Worm (Caenorhabditis elegans) whole organism, L2 larva: ENCODE data around the gene oac-55.

Source experiments
- F13H6.1 ChIP-seq: sonication (generic microtip); optimal IDR thresholded peaks from 2 replicates; lab custom pipeline; 2016; ENCODE audit warnings: missing genetic modification characterization, missing compliant biosample characterization
- R02D3.7 ChIP-seq: fragments of 150-350 bp; optimal IDR thresholded peaks from 2 replicates; lab custom pipeline; 2014; ENCODE audit warnings: missing biosample characterization, missing genetic modification characterization
- Y55F3AM.14 ChIP-seq: fragments of 200-800 bp; sonication (Bioruptor generic); optimal IDR thresholded peaks from 2 replicates; lab custom pipeline; 2018; ENCODE audit warnings: mild to moderate bottlenecking, missing genetic modification characterization, missing compliant biosample characterization
- ZK546.5 ChIP-seq: sonication (generic microtip); optimal IDR thresholded peaks from 2 replicates; lab custom pipeline; 2017; ENCODE audit warnings: missing biosample characterization, missing genetic modification characterization
- alr-1 ChIP-seq: fragments of 150-350 bp; optimal IDR thresholded peaks from 2 replicates; lab custom pipeline; 2014; ENCODE audit warnings: missing biosample characterization, missing genetic modification characterization
- aly-2 ChIP-seq: fragments of 150-350 bp; optimal IDR thresholded peaks from 2 replicates; lab custom pipeline; 2014; ENCODE audit warnings: missing biosample characterization, missing genetic modification characterization
- ama-1 ChIP-seq: fragments of 150-350 bp; optimal IDR thresholded peaks from 2 replicates; lab custom pipeline; 2018; ENCODE audit warnings: inconsistent platforms
- ceh-82 ChIP-seq: fragments of 150-350 bp; optimal IDR thresholded peaks from 2 replicates; lab custom pipeline; 2014; ENCODE audit warnings: missing biosample characterization, missing genetic modification characterization
- crh-2 ChIP-seq: sonication (generic microtip); optimal IDR thresholded peaks from 2 replicates; lab custom pipeline; 2017; ENCODE audit warnings: missing biosample characterization, missing genetic modification characterization
- elt-3 ChIP-seq: sonication (generic microtip); optimal IDR thresholded peaks from 2 replicates; lab custom pipeline; 2017; ENCODE audit warnings: missing biosample characterization, missing genetic modification characterization
- fos-1 ChIP-seq: fragments of 150-350 bp; optimal IDR thresholded peaks from 2 replicates; lab custom pipeline; 2014; ENCODE audit warnings: missing biosample characterization, missing genetic modification characterization
- gmeb-1 ChIP-seq: fragments of 150-350 bp; optimal IDR thresholded peaks from 2 replicates; lab custom pipeline; 2014; ENCODE audit warnings: missing biosample characterization, missing genetic modification characterization
- lin-11 ChIP-seq: fragments of 150-350 bp; sonication (generic microtip); optimal IDR thresholded peaks from 2 replicates; lab custom pipeline; 2014; ENCODE audit warnings: missing biosample characterization, missing genetic modification characterization, inconsistent platforms, mixed read lengths
- lin-13 ChIP-seq: fragments of 150-350 bp; optimal IDR thresholded peaks from 2 replicates; lab custom pipeline; 2014; ENCODE audit warnings: missing biosample characterization, missing genetic modification reagents, missing genetic modification characterization
- lin-39 ChIP-seq: fragments of 150-350 bp; optimal IDR thresholded peaks from 2 replicates; lab custom pipeline; 2014; ENCODE audit warnings: missing biosample characterization, missing genetic modification reagents, missing genetic modification characterization
- lsy-2 ChIP-seq, 2 experiments: fragments of 150-350 bp in 1 of 2; sonication (generic microtip) in 1 of 2; optimal IDR thresholded peaks; 2 replicates each; lab custom pipeline; 2014 to 2017; ENCODE audit warnings: missing biosample characterization in 2 of 2, missing genetic modification characterization in 2 of 2
- mab-5 ChIP-seq: fragments of 150-350 bp; optimal IDR thresholded peaks from 2 replicates; lab custom pipeline; 2014; ENCODE audit warnings: missing biosample characterization, missing genetic modification characterization
- mbf-1 ChIP-seq: sonication (generic microtip); optimal IDR thresholded peaks from 2 replicates; lab custom pipeline; 2017; ENCODE audit warnings: missing biosample characterization, missing genetic modification characterization
- mdl-1 ChIP-seq, 2 experiments: fragments of 150-350 bp in 1 of 2; sonication (generic microtip) in 1 of 2; optimal IDR thresholded peaks; 2 replicates each; lab custom pipeline; 2017; ENCODE audit warnings: missing biosample characterization in 2 of 2, missing genetic modification characterization in 2 of 2
- nhr-10 ChIP-seq: sonication (generic microtip); optimal IDR thresholded peaks from 2 replicates; lab custom pipeline; 2017; ENCODE audit warnings: missing biosample characterization, missing genetic modification characterization
- nhr-12 ChIP-seq: fragments of 150-350 bp; optimal IDR thresholded peaks from 2 replicates; lab custom pipeline; 2014; ENCODE audit warnings: missing biosample characterization, missing genetic modification characterization
- nhr-129 ChIP-seq: fragments of 150-350 bp; optimal IDR thresholded peaks from 2 replicates; lab custom pipeline; 2014; ENCODE audit warnings: missing biosample characterization, missing genetic modification characterization
- nhr-21 ChIP-seq: fragments of 150-350 bp; optimal IDR thresholded peaks from 2 replicates; lab custom pipeline; 2014; ENCODE audit warnings: missing biosample characterization, missing genetic modification characterization
- nhr-23 ChIP-seq: fragments of 150-350 bp; optimal IDR thresholded peaks from 2 replicates; lab custom pipeline; 2014; ENCODE audit warnings: missing biosample characterization, missing genetic modification reagents, missing genetic modification characterization
- nhr-25 ChIP-seq: fragments of 150-350 bp; sonication (generic microtip); optimal IDR thresholded peaks from 3 replicates; lab custom pipeline; 2014; ENCODE audit warnings: missing biosample characterization, missing genetic modification characterization
- nhr-6 ChIP-seq: fragments of 150-350 bp; optimal IDR thresholded peaks from 2 replicates; lab custom pipeline; 2014; ENCODE audit warnings: missing biosample characterization, missing genetic modification characterization
- nhr-77 ChIP-seq: fragments of 150-350 bp; optimal IDR thresholded peaks from 2 replicates; lab custom pipeline; 2014; ENCODE audit warnings: missing biosample characterization, missing genetic modification characterization
- peb-1 ChIP-seq: fragments of 150-350 bp; optimal IDR thresholded peaks from 2 replicates; lab custom pipeline; 2014; ENCODE audit warnings: missing biosample characterization, missing genetic modification characterization
- sem-4 ChIP-seq: fragments of 150-350 bp; optimal IDR thresholded peaks from 2 replicates; lab custom pipeline; 2014; ENCODE audit warnings: missing biosample characterization, missing genetic modification reagents, missing genetic modification characterization
- sma-3 ChIP-seq: sonication (generic microtip); optimal IDR thresholded peaks from 2 replicates; lab custom pipeline; 2016; ENCODE audit warnings: missing genetic modification reagents, missing genetic modification characterization, missing compliant biosample characterization
- sma-9 ChIP-seq, 2 experiments: fragments of 150-350 bp in 1 of 2; sonication (generic microtip) in 1 of 2; optimal IDR thresholded peaks; 2 replicates each; lab custom pipeline; 2014 to 2016; ENCODE audit warnings: missing genetic modification characterization in 2 of 2, mild to moderate bottlenecking in 1 of 2, missing biosample characterization in 1 of 2, missing compliant biosample characterization in 1 of 2, missing genetic modification reagents in 1 of 2, moderate library complexity in 1 of 2
- unc-55 ChIP-seq: fragments of 150-350 bp; sonication (generic microtip); optimal IDR thresholded peaks from 3 replicates; lab custom pipeline; 2014; ENCODE audit warnings: missing biosample characterization, missing genetic modification reagents, missing genetic modification characterization
- unc-62 ChIP-seq: fragments of 150-350 bp; optimal IDR thresholded peaks from 2 replicates; lab custom pipeline; 2014; ENCODE audit warnings: missing biosample characterization, missing genetic modification reagents, missing genetic modification characterization
- zag-1 ChIP-seq: fragments of 150-350 bp; optimal IDR thresholded peaks from 2 replicates; lab custom pipeline; 2014; ENCODE audit warnings: missing biosample characterization, missing genetic modification characterization
- ztf-1 ChIP-seq: fragments of 200-800 bp; sonication (Bioruptor generic); conservative IDR thresholded peaks from 2 replicates; pipeline ENCODE4 v1.3.6; 2022; ENCODE audit warnings: missing genetic modification characterization, missing compliant biosample characterization
- ztf-11 ChIP-seq: sonication (generic microtip); optimal IDR thresholded peaks from 2 replicates; lab custom pipeline; 2017; ENCODE audit warnings: missing biosample characterization, missing genetic modification characterization

Gene oac-55

ce11 chrV:3771437-3772256, 10.7 kb downstream of the oac-55 start, which contains the start of the genes R08E5.1 and rips-1:
Gene R08E5.1, minus strand, starts transcription at chrV:3771518.
Gene rips-1, plus strand, starts transcription at chrV:3772021.
- TF ChIP-seq ama-1 (lab: Kevin White, UChicago) (no peak), ceh-82 (tag; lab: Kevin White, UChicago) (no peak), gmeb-1 (tag; lab: Kevin White, UChicago) (peak; percentile 12), crh-2 (tag; lab: Kevin White, UChicago) (peak; percentile 29), ZK546.5 (tag; lab: Kevin White, UChicago) (no peak), nhr-12 (no peak), R02D3.7 (no peak), nhr-25 (tag; lab: Kevin White, UChicago) (peak; percentile 12), lin-39 (tag; lab: Kevin White, UChicago) (no peak), Y55F3AM.14 (GFP tag; lab: Kevin White, UChicago) (no peak), sma-9 (GFP tag; optimal IDR thresholded peaks at IDR 0.05; lab: Kevin White, UChicago) (peak; percentile 18), sma-9 (tag; optimal IDR thresholded peaks at IDR 0.05; lab: Kevin White, UChicago) (no peak), ztf-1 (no peak), nhr-21 (tag; lab: Kevin White, UChicago) (peak; percentile 4)

- no peak for TF ChIP-seq ztf-11 (tag; lab: Kevin White, UChicago)
- TF ChIP-seq F13H6.1, result no peak
- no peak for TF ChIP-seq gmeb-1 (tag; lab: Kevin White, UChicago)
- TF ChIP-seq mdl-1 (tag; optimal IDR thresholded peaks at IDR 0.05; lab: Kevin White, UChicago), result no peak
- no peak for TF ChIP-seq Y55F3AM.14 (GFP tag; lab: Kevin White, UChicago)
- TF ChIP-seq sma-3, result no peak
Observed at ce11 chrV:3773618-3774017, 12.7 kb downstream of the oac-55 start.

ce11 chrV:3774653-3775052, 13.7 kb downstream of the oac-55 start:
- no peak for TF ChIP-seq nhr-77 (tag; lab: Kevin White, UChicago)
- no peak for TF ChIP-seq peb-1 (tag; lab: Kevin White, UChicago)
- TF ChIP-seq gmeb-1 (tag; lab: Kevin White, UChicago), result no peak
- TF ChIP-seq crh-2 (tag; lab: Kevin White, UChicago), result no peak
- TF ChIP-seq lin-13 (GFP tag; lab: Kevin White, UChicago), result no peak
- no peak for TF ChIP-seq F13H6.1
- TF ChIP-seq nhr-25 (tag; lab: Kevin White, UChicago), result no peak
- no peak for TF ChIP-seq sma-9 (GFP tag; optimal IDR thresholded peaks at IDR 0.05; lab: Kevin White, UChicago)
- TF ChIP-seq sma-9 (tag; optimal IDR thresholded peaks at IDR 0.05; lab: Kevin White, UChicago), result no peak
- TF ChIP-seq ZK546.5 (tag; lab: Kevin White, UChicago), result no peak
- no peak for TF ChIP-seq elt-3 (tag; lab: Kevin White, UChicago)
- TF ChIP-seq nhr-12, result no peak
- no peak for TF ChIP-seq nhr-6 (tag; lab: Kevin White, UChicago)
- TF ChIP-seq zag-1 (tag; lab: Kevin White, UChicago), result no peak

- no peak for TF ChIP-seq alr-1 (tag; lab: Kevin White, UChicago)
- no peak for TF ChIP-seq nhr-10 (tag; lab: Kevin White, UChicago)
- no peak for TF ChIP-seq aly-2 (tag; lab: Kevin White, UChicago)
- no peak for TF ChIP-seq Y55F3AM.14 (GFP tag; lab: Kevin White, UChicago)
- no peak for TF ChIP-seq unc-55 (GFP tag; lab: Kevin White, UChicago)
- TF ChIP-seq R02D3.7, result no peak
- no peak for TF ChIP-seq nhr-23 (tag; lab: Kevin White, UChicago)
- no peak for TF ChIP-seq lin-11 (tag; lab: Kevin White, UChicago)
- TF ChIP-seq nhr-25 (tag; lab: Kevin White, UChicago), result no peak
Observed at ce11 chrV:3776086-3776589, 15.2 kb downstream of the oac-55 start, which contains the start of gene cysl-3. Gene cysl-3, minus strand, starts transcription at chrV:3776136.

ce11 chrV:3776946-3777345, 16.0 kb downstream of the oac-55 start:
- TF ChIP-seq ztf-11 (tag; lab: Kevin White, UChicago) (no peak), sem-4 (tag; lab: Kevin White, UChicago) (no peak), lsy-2 (tag; optimal IDR thresholded peaks at IDR 0.05; lab: Kevin White, UChicago) (no peak), mbf-1 (tag; lab: Kevin White, UChicago) (no peak), nhr-23 (tag; lab: Kevin White, UChicago) (no peak), peb-1 (tag; lab: Kevin White, UChicago) (no peak), aly-2 (tag; lab: Kevin White, UChicago) (no peak), nhr-77 (tag; lab: Kevin White, UChicago) (no peak), mab-5 (tag; lab: Kevin White, UChicago) (no peak), nhr-129 (peak; percentile 16), unc-62 (GFP tag; lab: Kevin White, UChicago) (no peak), R02D3.7 (no peak), ztf-1 (no peak), nhr-12 (no peak), fos-1 (tag; lab: Kevin White, UChicago) (peak; percentile 61), Y55F3AM.14 (GFP tag; lab: Kevin White, UChicago) (no peak), sma-9 (GFP tag; optimal IDR thresholded peaks at IDR 0.05; lab: Kevin White, UChicago) (peak; percentile 31), sma-9 (tag; optimal IDR thresholded peaks at IDR 0.05; lab: Kevin White, UChicago) (no peak), ama-1 (lab: Kevin White, UChicago) (no peak), gmeb-1 (tag; lab: Kevin White, UChicago) (peak; percentile 49)
